Worm (Caenorhabditis elegans) whole organism, L4/young adult: ENCODE data around the gene bbs-8.

Experiments used
- W03F9.2 ChIP-seq: fragments of 150-350 bp; optimal IDR thresholded peaks from 2 replicates; lab custom pipeline; 2014; ENCODE audit warnings: missing biosample characterization, missing genetic modification characterization
- dao-5 ChIP-seq: sonication (generic microtip); optimal IDR thresholded peaks from 2 replicates; lab custom pipeline; 2016; ENCODE audit warnings: missing genotype, missing genetic modification characterization, moderate library complexity, missing compliant biosample characterization
- him-1 ChIP-seq: sonication (generic microtip); optimal IDR thresholded peaks from 2 replicates; lab custom pipeline; 2016; ENCODE audit warnings: missing genotype, missing genetic modification reagents, missing genetic modification characterization, missing compliant biosample characterization

DNA sequence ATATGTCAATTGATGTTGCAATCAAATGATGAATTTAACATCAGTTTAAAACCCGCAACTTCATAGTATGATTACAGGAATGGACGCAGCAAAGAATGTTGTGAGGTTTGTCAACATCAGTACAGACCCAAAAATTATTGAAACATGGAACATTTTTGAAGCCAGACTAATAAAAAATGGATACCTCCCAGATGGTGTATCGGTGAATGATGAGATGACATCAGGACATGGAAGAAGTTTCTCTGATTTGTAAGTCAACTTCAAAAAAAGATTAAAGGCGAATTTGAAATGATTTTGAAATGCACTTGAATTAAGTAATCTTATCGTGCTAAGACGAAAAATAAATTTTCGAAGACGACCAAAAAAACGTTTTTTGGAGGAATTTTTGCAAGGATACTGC is 49.0 kb upstream of the bbs-8 start:
- TF ChIP-seq dao-5 (tag; lab: Kevin White, UChicago) (no peak), W03F9.2 (tag; lab: Kevin White, UChicago) (no peak), him-1 (tag; lab: Kevin White, UChicago) (no peak)
